Worm (Caenorhabditis elegans): ENCODE results near the gene srw-43.

DNA sequence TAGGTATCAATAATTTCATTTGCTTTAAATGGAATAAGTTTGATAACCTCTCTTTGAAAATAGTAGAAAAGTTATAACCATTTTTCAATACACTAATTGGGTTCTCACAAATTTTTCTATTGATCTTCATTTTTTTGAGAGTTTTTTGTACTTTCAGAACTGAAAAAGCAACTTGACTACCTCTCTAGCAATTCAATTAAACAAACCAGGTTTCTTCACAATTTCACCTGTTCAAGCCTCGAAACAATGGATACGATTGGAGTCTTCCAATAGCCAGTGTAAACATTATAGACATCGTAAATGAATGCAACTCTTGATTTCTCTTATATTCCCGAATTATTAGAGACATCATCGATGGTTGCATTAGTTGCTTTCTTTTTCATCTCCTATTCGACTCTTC is 44.1 kb downstream of the srw-43 start, which contains the start of gene srz-99:
- no peak for TF ChIP-seq unc-39 (tag; optimal IDR thresholded peaks at IDR 0.05)
- no peak for TF ChIP-seq zip-8 (tag; optimal IDR thresholded peaks at IDR 0.05)
- TF ChIP-seq unc-62 (GFP tag; optimal IDR thresholded peaks at IDR 0.05) = no peak
- no peak for TF ChIP-seq ztf-11 (tag; optimal IDR thresholded peaks at IDR 0.05)
- TF ChIP-seq nhr-76 (tag; optimal IDR thresholded peaks at IDR 0.05) = no peak
- no peak for TF ChIP-seq elt-1 (tag; optimal IDR thresholded peaks at IDR 0.05; ENCODE audit: borderline replicate concordance, insufficient read depth)
- no peak for TF ChIP-seq lsy-2 (tag; optimal IDR thresholded peaks at IDR 0.05)
- no peak for TF ChIP-seq nhr-237 (tag; optimal IDR thresholded peaks at IDR 0.05)
- TF ChIP-seq lin-32 (GFP tag; optimal IDR thresholded peaks at IDR 0.05) = no peak
- no peak for TF ChIP-seq pha-4 (tag; optimal IDR thresholded peaks at IDR 0.05)
- no peak for TF ChIP-seq sptf-1 (tag; optimal IDR thresholded peaks at IDR 0.05)
- TF ChIP-seq lin-13 (tag; optimal IDR thresholded peaks at IDR 0.05) = no peak
- no peak for TF ChIP-seq mep-1 (tag; optimal IDR thresholded peaks at IDR 0.05)

Data from whole organism, mixed stage, embryonic.